Fruit fly (Drosophila melanogaster): ENCODE data around the gene CG13653.

- TF ChIP-seq EcR (GFP tag; optimal IDR thresholded peaks at IDR 0.05) (no peak), psq (optimal IDR thresholded peaks at IDR 0.05) (no peak)
These were observed 20.7 kb downstream of the CG13653 start, which contains the start of gene CG31106 for dm6 chr3R:25215997-25216396.
